Worm (Caenorhabditis elegans) whole organism, L4/young adult: ENCODE results near the gene ketn-1.

Experiments used
- W03F9.2 ChIP-seq: fragments of 150-350 bp; optimal IDR thresholded peaks from 2 replicates; lab custom pipeline; 2014; ENCODE audit warnings: missing biosample characterization, missing genetic modification characterization
- dao-5 ChIP-seq: sonication (generic microtip); optimal IDR thresholded peaks from 2 replicates; lab custom pipeline; 2016; ENCODE audit warnings: missing genotype, missing genetic modification characterization, moderate library complexity, missing compliant biosample characterization
- him-1 ChIP-seq: sonication (generic microtip); optimal IDR thresholded peaks from 2 replicates; lab custom pipeline; 2016; ENCODE audit warnings: missing genotype, missing genetic modification reagents, missing genetic modification characterization, missing compliant biosample characterization

DNA sequence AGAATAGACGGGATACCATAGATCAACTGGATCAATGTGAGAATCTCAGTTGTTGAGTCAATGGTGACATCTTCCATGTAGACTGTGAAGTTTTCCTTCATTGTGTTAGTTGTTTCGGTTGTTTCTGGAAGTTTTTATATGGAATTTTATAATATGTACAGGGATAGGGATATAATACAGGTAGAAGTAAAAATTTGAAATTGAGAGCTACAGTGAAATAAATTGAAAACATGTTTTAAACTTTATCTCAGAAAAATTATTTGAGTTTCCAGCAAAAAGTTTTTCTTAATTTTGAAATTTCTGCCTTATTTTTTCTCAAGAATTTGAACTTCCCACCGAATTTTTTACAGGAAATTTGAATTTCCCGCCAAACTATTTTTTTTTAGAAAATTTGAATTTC lies 65.4 kb downstream of the ketn-1 start, which contains the start of gene srg-62:
- TF ChIP-seq W03F9.2 (tag; lab: Kevin White, UChicago) (no peak), dao-5 (tag; lab: Kevin White, UChicago) (no peak), him-1 (tag; lab: Kevin White, UChicago) (no peak)
